Fruit fly (Drosophila melanogaster) whole organism, wandering third instar larva: Measurements from ENCODE around the gene CG42779.

ENCODE experiments used
- Abd-B ChIP-seq: fragments of >200 bp; optimal IDR thresholded peaks from 2 replicates; lab custom pipeline; 2017; ENCODE audit warnings: missing biosample characterization, missing genetic modification characterization
- CG32264 ChIP-seq: fragments of 200-800 bp; sonication (Bioruptor generic); optimal IDR thresholded peaks from 2 replicates; lab custom pipeline; 2016; ENCODE audit warnings: missing biosample characterization, missing genetic modification characterization
- CG9705 ChIP-seq: fragments of 200-800 bp; sonication (Bioruptor generic); optimal IDR thresholded peaks from 2 replicates; lab custom pipeline; 2018; ENCODE audit warnings: missing biosample characterization, mild to moderate bottlenecking, missing genetic modification characterization
- CrebA ChIP-seq: fragments of 200-800 bp; sonication (Bioruptor generic); optimal IDR thresholded peaks from 2 replicates; lab custom pipeline; 2016; ENCODE audit warnings: missing biosample characterization, mild to moderate bottlenecking, missing genetic modification characterization, borderline replicate concordance
- Dfd ChIP-seq: fragments of >200 bp; optimal IDR thresholded peaks from 2 replicates; lab custom pipeline; 2017; ENCODE audit warnings: missing biosample characterization, missing genetic modification characterization
- Dif ChIP-seq: fragments of 200-275, 200-300 bp; sonication (Bioruptor generic); optimal IDR thresholded peaks from 2 replicates; lab custom pipeline; 2018; ENCODE audit warnings: missing biosample characterization, missing genetic modification characterization; ENCODE audit not compliant: partially characterized antibody
- GATAd ChIP-seq: sonication (Bioruptor generic); optimal IDR thresholded peaks from 2 replicates; lab custom pipeline; 2016; ENCODE audit warnings: missing biosample characterization, missing genetic modification characterization
- HLH106 ChIP-seq: fragments of 200-800 bp; optimal IDR thresholded peaks from 3 replicates; lab custom pipeline; 2019; ENCODE audit warnings: missing biosample characterization, mild to moderate bottlenecking, missing genetic modification characterization, moderate library complexity
- Hnf4 ChIP-seq: fragments of 200-800 bp; sonication (Bioruptor generic); optimal IDR thresholded peaks from 2 replicates; lab custom pipeline; 2016; ENCODE audit warnings: missing biosample characterization, mild to moderate bottlenecking, missing genetic modification characterization
- Hr78 ChIP-seq: fragments of >200 bp; optimal IDR thresholded peaks from 2 replicates; lab custom pipeline; 2017; ENCODE audit warnings: missing biosample characterization, missing genetic modification characterization
- Hr83 ChIP-seq: fragments of 200-300 bp; sonication (Bioruptor generic); optimal IDR thresholded peaks from 2 replicates; lab custom pipeline; 2016; ENCODE audit warnings: missing biosample characterization, mild to moderate bottlenecking, missing genetic modification characterization, moderate library complexity; ENCODE audit not compliant: poor library complexity, severe bottlenecking
- Jra ChIP-seq: sonication (Bioruptor generic); optimal IDR thresholded peaks from 2 replicates; lab custom pipeline; 2016; ENCODE audit warnings: missing biosample characterization, missing genetic modification characterization
- Mio ChIP-seq: sonication (Bioruptor generic); optimal IDR thresholded peaks from 2 replicates; lab custom pipeline; 2016; ENCODE audit warnings: missing biosample characterization, missing genetic modification characterization
- Myc ChIP-seq: fragments of >200 bp; optimal IDR thresholded peaks from 2 replicates; lab custom pipeline; 2017
- N ChIP-seq: fragments of >200 bp; optimal IDR thresholded peaks from 2 replicates; lab custom pipeline; 2018; ENCODE audit warnings: missing biosample characterization, missing external identifiers, missing genetic modification characterization
- OdsH ChIP-seq: fragments of 200-800 bp; sonication (Bioruptor generic); optimal IDR thresholded peaks from 2 replicates; lab custom pipeline; 2016; ENCODE audit warnings: missing biosample characterization, mild to moderate bottlenecking, missing genetic modification characterization
- Rel ChIP-seq, 2 experiments: fragments of 200-800 bp; sonication (Bioruptor generic) in 1 of 2; optimal IDR thresholded peaks; 2 replicates in 1 of 2; 3 replicates in 1 of 2; lab custom pipeline; 2016 to 2019; ENCODE audit warnings: mild to moderate bottlenecking in 2 of 2, missing biosample characterization in 2 of 2, missing genetic modification characterization in 2 of 2, moderate library complexity in 1 of 2
- Sp1 ChIP-seq: fragments of 200-800 bp; sonication (Bioruptor generic); optimal IDR thresholded peaks from 3 replicates; lab custom pipeline; 2019; ENCODE audit warnings: missing biosample characterization, mild to moderate bottlenecking, missing genetic modification characterization, moderate library complexity
- Vsx2 ChIP-seq: fragments of 200-300, 225-300 bp; sonication (Bioruptor generic); optimal IDR thresholded peaks from 2 replicates; lab custom pipeline; 2018; ENCODE audit warnings: missing biosample characterization, missing genetic modification characterization; ENCODE audit not compliant: partially characterized antibody
- br ChIP-seq: fragments of 200-800 bp; sonication (Bioruptor generic); optimal IDR thresholded peaks from 2 replicates; lab custom pipeline; 2016; ENCODE audit warnings: missing biosample characterization, missing genetic modification characterization
- brk ChIP-seq: fragments of 200-800 bp; sonication (Bioruptor generic); optimal IDR thresholded peaks from 2 replicates; lab custom pipeline; 2016; ENCODE audit warnings: missing biosample characterization, mild to moderate bottlenecking, missing genetic modification characterization
- dl ChIP-seq, 2 experiments: fragments of 175-275, 200-275 bp in 1 of 2; fragments of 200-275 bp in 1 of 2; sonication (Bioruptor generic); optimal IDR thresholded peaks; lab custom pipeline; 2018; ENCODE audit warnings: mild to moderate bottlenecking in 2 of 2, missing biosample characterization in 2 of 2, missing genetic modification characterization in 2 of 2, moderate library complexity in 2 of 2; ENCODE audit not compliant: partially characterized antibody in 2 of 2, insufficient read depth in 1 of 2
- dmrt93B ChIP-seq: fragments of 200-800 bp; sonication (Bioruptor generic); optimal IDR thresholded peaks from 2 replicates; lab custom pipeline; 2018; ENCODE audit warnings: missing biosample characterization, mild to moderate bottlenecking, missing genetic modification characterization
- dsf ChIP-seq: sonication (Bioruptor generic); optimal IDR thresholded peaks from 2 replicates; lab custom pipeline; 2016; ENCODE audit warnings: missing biosample characterization, missing genetic modification characterization, borderline replicate concordance
- ey ChIP-seq: fragments of 200-800 bp; sonication (Bioruptor generic); optimal IDR thresholded peaks from 2 replicates; lab custom pipeline; 2016; ENCODE audit warnings: missing biosample characterization, missing genetic modification characterization
- foxo ChIP-seq, 2 experiments: fragments of 200-800 bp; sonication (Bioruptor generic); optimal IDR thresholded peaks; 2 replicates in 1 of 2; 3 replicates in 1 of 2; lab custom pipeline; 2016 to 2017; ENCODE audit warnings: missing biosample characterization in 2 of 2, missing genetic modification characterization in 2 of 2
- fru ChIP-seq: fragments of 200-800 bp; sonication (Bioruptor generic); optimal IDR thresholded peaks from 3 replicates; lab custom pipeline; 2016; ENCODE audit warnings: missing biosample characterization, mild to moderate bottlenecking, missing genetic modification characterization
- h ChIP-seq: fragments of 200-800 bp; sonication (Bioruptor generic); optimal IDR thresholded peaks from 3 replicates; lab custom pipeline; 2016; ENCODE audit warnings: missing biosample characterization, mild to moderate bottlenecking, missing genetic modification characterization
- jim ChIP-seq: fragments of 175-275, 200-325 bp; sonication (Bioruptor generic); optimal IDR thresholded peaks from 2 replicates; lab custom pipeline; 2016; ENCODE audit warnings: missing biosample characterization, mild to moderate bottlenecking, missing genetic modification characterization
- lola ChIP-seq: fragments of >200 bp; optimal IDR thresholded peaks from 2 replicates; lab custom pipeline; 2017; ENCODE audit warnings: missing biosample characterization, missing genetic modification characterization
- pan ChIP-seq: fragments of >200 bp; optimal IDR thresholded peaks from 2 replicates; lab custom pipeline; 2017
- psq ChIP-seq: fragments of 200-800 bp; sonication (Bioruptor generic); optimal IDR thresholded peaks from 3 replicates; lab custom pipeline; 2017; ENCODE audit warnings: missing biosample characterization, mild to moderate bottlenecking, missing genetic modification characterization, moderate library complexity
- rgr ChIP-seq: fragments of 200-800 bp; sonication (Bioruptor generic); optimal IDR thresholded peaks from 3 replicates; lab custom pipeline; 2016; ENCODE audit warnings: missing biosample characterization, mild to moderate bottlenecking, missing genetic modification characterization
- sage ChIP-seq: fragments of 200-800 bp; sonication (Bioruptor generic); optimal IDR thresholded peaks from 2 replicates; lab custom pipeline; 2016; ENCODE audit warnings: missing biosample characterization, mild to moderate bottlenecking, missing genetic modification characterization
- sv ChIP-seq: fragments of 200-800 bp; sonication (Bioruptor generic); optimal IDR thresholded peaks from 3 replicates; lab custom pipeline; 2016; ENCODE audit warnings: missing biosample characterization, missing genetic modification characterization
- tai ChIP-seq: sonication (Bioruptor generic); optimal IDR thresholded peaks from 2 replicates; lab custom pipeline; 2016; ENCODE audit warnings: missing biosample characterization, missing genetic modification characterization
- usp ChIP-seq: fragments of >200 bp; optimal IDR thresholded peaks from 2 replicates; lab custom pipeline; 2017; ENCODE audit warnings: missing biosample characterization, missing genetic modification characterization
- woc ChIP-seq: sonication (Bioruptor generic); optimal IDR thresholded peaks from 2 replicates; lab custom pipeline; 2016; ENCODE audit warnings: missing biosample characterization, mild to moderate bottlenecking, missing genetic modification characterization

Gene CG42779

DNA sequence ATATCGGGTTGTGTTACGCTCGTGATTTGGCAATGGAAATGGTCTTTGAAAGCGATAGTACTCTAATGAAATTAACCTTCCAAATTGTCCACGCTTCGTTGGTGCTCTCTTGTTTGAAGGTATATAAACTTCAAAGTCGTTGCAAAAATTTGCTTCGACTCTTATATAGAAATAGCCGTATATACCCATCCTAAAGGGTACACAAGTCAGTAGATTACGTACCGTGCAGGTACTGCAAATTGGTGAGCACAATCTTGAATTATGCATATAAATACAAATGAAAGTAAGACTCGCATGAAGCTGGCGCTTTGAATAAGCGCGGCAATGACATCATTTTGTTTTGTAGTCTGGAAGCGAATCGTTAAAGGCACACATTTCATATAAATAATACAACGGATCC is 5.1 kb upstream of the CG42779 start:
- TF ChIP-seq dmrt93B (GFP tag; lab: Kevin White, UChicago) (peak; percentile 17), Dfd (GFP tag; lab: Kevin White, UChicago) (no peak), h (GFP tag; lab: Kevin White, UChicago) (peak; percentile 22), ey (GFP tag; lab: Kevin White, UChicago) (peak; percentile 62), Abd-B (no peak), br (GFP tag; lab: Kevin White, UChicago) (peak; percentile 68), brk (no peak), Rel (GFP tag; optimal IDR thresholded peaks at IDR 0.05; lab: Kevin White, UChicago) (no peak), Rel (tag; optimal IDR thresholded peaks at IDR 0.05; lab: Kevin White, UChicago) (no peak), pan (lab: Kevin White, UChicago) (no peak), Hr83 (GFP tag; lab: Kevin White, UChicago) (peak; percentile 47), foxo (GFP tag; optimal IDR thresholded peaks at IDR 0.05; lab: Kevin White, UChicago) (peak in 1 of 2 experiments; percentile 68), rgr (peak; percentile 26), Hr78 (GFP tag; lab: Kevin White, UChicago) (no peak), sage (GFP tag; lab: Kevin White, UChicago) (no peak), OdsH (GFP tag; lab: Kevin White, UChicago) (peak; percentile 28), CG32264 (GFP tag; lab: Kevin White, UChicago) (no peak), woc (GFP tag; lab: Kevin White, UChicago) (peak; percentile 8), dsf (no peak), HLH106 (tag; lab: Kevin White, UChicago) (peak; percentile 14), tai (GFP tag; lab: Kevin White, UChicago) (peak; percentile 2), psq (GFP tag; lab: Kevin White, UChicago) (no peak), Dif (GFP tag; lab: Kevin White, UChicago) (no peak), sv (GFP tag; lab: Kevin White, UChicago) (no peak), Hnf4 (GFP tag; lab: Kevin White, UChicago) (peak; percentile 17), CrebA (GFP tag; lab: Kevin White, UChicago) (no peak), Vsx2 (GFP tag; lab: Kevin White, UChicago) (no peak), GATAd (GFP tag; lab: Kevin White, UChicago) (no peak), jim (GFP tag; lab: Kevin White, UChicago) (no peak), Sp1 (GFP tag; lab: Kevin White, UChicago) (no peak), Jra (GFP tag; lab: Kevin White, UChicago) (no peak), CG9705 (GFP tag; lab: Kevin White, UChicago) (no peak), lola (no peak), usp (no peak), dl (GFP tag; optimal IDR thresholded peaks at IDR 0.05; lab: Kevin White, UChicago; ENCODE audit: insufficient read depth in 1 of 2, partially characterized antibody in 2 of 2) (no peak), N (GFP tag; lab: Kevin White, UChicago) (no peak), fru (GFP tag; lab: Kevin White, UChicago) (peak; percentile 58), Mio (GFP tag; lab: Kevin White, UChicago) (no peak), Myc (no peak)

DNA sequence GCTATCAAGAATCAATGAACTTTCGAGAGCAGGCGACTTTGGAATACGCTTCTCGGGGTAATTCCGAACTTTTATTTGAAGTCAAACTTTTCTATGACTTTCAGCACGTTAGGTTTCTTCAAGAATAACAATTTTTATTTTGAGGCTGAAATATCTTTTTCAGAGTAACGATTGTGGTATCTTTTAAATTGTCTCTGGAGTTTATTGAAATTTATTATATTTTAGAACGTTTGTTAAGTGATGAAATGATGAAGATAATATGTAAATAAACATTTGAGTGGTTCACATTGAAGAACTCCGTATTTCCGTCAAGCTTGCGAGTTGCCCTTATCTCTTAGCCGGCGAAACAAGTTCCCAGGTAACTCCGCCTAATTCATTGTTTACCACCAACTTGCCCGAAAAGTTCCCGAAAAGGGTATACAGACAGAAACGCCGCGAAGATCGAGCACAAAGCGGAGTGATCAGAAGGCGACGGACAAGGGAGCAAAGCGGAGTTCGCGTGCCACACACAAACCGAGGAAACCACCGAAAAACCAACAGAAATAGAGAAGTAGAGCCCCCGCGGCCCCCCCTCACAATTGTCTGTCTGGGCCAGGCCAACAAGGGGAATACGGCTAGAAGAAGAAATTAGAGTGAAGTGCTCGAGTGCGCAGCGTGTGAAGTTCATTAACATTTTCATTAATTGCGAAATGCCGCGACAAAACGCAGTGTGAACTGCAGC is 3.6 kb upstream of the CG42779 start:
- TF ChIP-seq rgr (peak; percentile 52), foxo (GFP tag; optimal IDR thresholded peaks at IDR 0.05; lab: Kevin White, UChicago) (peak in 1 of 2 experiments; percentile 57), Mio (GFP tag; lab: Kevin White, UChicago) (no peak), GATAd (GFP tag; lab: Kevin White, UChicago) (no peak), N (GFP tag; lab: Kevin White, UChicago) (no peak), ey (GFP tag; lab: Kevin White, UChicago) (peak; percentile 65), Hr78 (GFP tag; lab: Kevin White, UChicago) (no peak), CrebA (GFP tag; lab: Kevin White, UChicago) (no peak), Hnf4 (GFP tag; lab: Kevin White, UChicago) (peak; percentile 22), pan (lab: Kevin White, UChicago) (no peak), Sp1 (GFP tag; lab: Kevin White, UChicago) (peak; percentile 72), dmrt93B (GFP tag; lab: Kevin White, UChicago) (peak; percentile 40), fru (GFP tag; lab: Kevin White, UChicago) (peak; percentile 64), jim (GFP tag; lab: Kevin White, UChicago) (no peak), OdsH (GFP tag; lab: Kevin White, UChicago) (peak; percentile 71), psq (GFP tag; lab: Kevin White, UChicago) (peak; percentile 84), brk (no peak), sage (GFP tag; lab: Kevin White, UChicago) (peak; percentile 8), HLH106 (tag; lab: Kevin White, UChicago) (peak; percentile 77), sv (GFP tag; lab: Kevin White, UChicago) (no peak), Rel (GFP tag; optimal IDR thresholded peaks at IDR 0.05; lab: Kevin White, UChicago) (no peak), Rel (tag; optimal IDR thresholded peaks at IDR 0.05; lab: Kevin White, UChicago) (peak; percentile 2), h (GFP tag; lab: Kevin White, UChicago) (peak; percentile 79), br (GFP tag; lab: Kevin White, UChicago) (peak; percentile 55), woc (GFP tag; lab: Kevin White, UChicago) (peak; percentile 79)
